Worm (Caenorhabditis elegans): ENCODE data around the gene R10E11.6.

R10E11.6 gene

ce11 chrIII:9818763-9819162, 36.0 kb downstream of the R10E11.6 start, which contains the start of gene panl-3 (continued):
- TF ChIP-seq tbx-7 (tag; optimal IDR thresholded peaks at IDR 0.05) (no peak), pat-9 (tag; optimal IDR thresholded peaks at IDR 0.05) (no peak), K02D7.2 (tag; optimal IDR thresholded peaks at IDR 0.05) (no peak), rnt-1 (tag; optimal IDR thresholded peaks at IDR 0.05) (peak; percentile 14), ceh-45 (GFP tag; IDR thresholded peaks at IDR 0.05) (no peak), ztf-16 (tag; optimal IDR thresholded peaks at IDR 0.05) (no peak), hlh-8 (tag; optimal IDR thresholded peaks at IDR 0.05) (no peak), pqm-1 (tag; optimal IDR thresholded peaks at IDR 0.05) (no peak), unc-42 (tag; optimal IDR thresholded peaks at IDR 0.05) (no peak), gmeb-2 (tag; optimal IDR thresholded peaks at IDR 0.05) (no peak), pax-1 (tag; optimal IDR thresholded peaks at IDR 0.05) (no peak), pros-1 (tag; optimal IDR thresholded peaks at IDR 0.05) (peak; percentile 40), ref-2 (tag; optimal IDR thresholded peaks at IDR 0.05) (no peak), sox-4 (tag; optimal IDR thresholded peaks at IDR 0.05) (no peak), ceh-48 (tag; optimal IDR thresholded peaks at IDR 0.05) (no peak), hlh-6 (tag; optimal IDR thresholded peaks at IDR 0.05) (peak; percentile 42), ceh-34 (tag; optimal IDR thresholded peaks at IDR 0.05) (peak; percentile 33), Y22D7AL.16 (tag; optimal IDR thresholded peaks at IDR 0.05) (no peak), pag-3 (tag; optimal IDR thresholded peaks at IDR 0.05; ENCODE audit: borderline replicate concordance) (no peak), unc-86 (tag; optimal IDR thresholded peaks at IDR 0.05) (no peak), madf-2 (tag; optimal IDR thresholded peaks at IDR 0.05) (no peak), ceh-31 (tag; optimal IDR thresholded peaks at IDR 0.05) (peak; percentile 41), ceh-18 (tag; optimal IDR thresholded peaks at IDR 0.05) (no peak), eyg-1 (tag; optimal IDR thresholded peaks at IDR 0.05) (no peak), tbx-2 (tag; optimal IDR thresholded peaks at IDR 0.05) (peak; percentile 77), K09A11.1 (tag; optimal IDR thresholded peaks at IDR 0.05; ENCODE audit: insufficient read depth) (no peak), dve-1 (tag; optimal IDR thresholded peaks at IDR 0.05) (no peak)

- TF ChIP-seq pha-4 (tag; optimal IDR thresholded peaks at IDR 0.05) (no peak), pax-1 (tag; optimal IDR thresholded peaks at IDR 0.05) (no peak), dmd-4 (tag; optimal IDR thresholded peaks at IDR 0.05; ENCODE audit: borderline replicate concordance) (no peak), sox-4 (tag; optimal IDR thresholded peaks at IDR 0.05) (no peak), fkh-10 (GFP tag; optimal IDR thresholded peaks at IDR 0.05) (no peak), syd-9 (tag; optimal IDR thresholded peaks at IDR 0.05) (no peak), sox-2 (GFP tag; IDR thresholded peaks at IDR 0.05) (no peak), tbx-2 (tag; optimal IDR thresholded peaks at IDR 0.05) (no peak), odd-2 (tag; optimal IDR thresholded peaks at IDR 0.05) (no peak), nhr-232 (tag; optimal IDR thresholded peaks at IDR 0.05) (no peak), K02D7.2 (tag; optimal IDR thresholded peaks at IDR 0.05) (no peak), rnt-1 (tag; optimal IDR thresholded peaks at IDR 0.05) (no peak), nfya-1 (tag; optimal IDR thresholded peaks at IDR 0.05) (no peak), ceh-19 (GFP tag; optimal IDR thresholded peaks at IDR 0.05) (no peak)
Measured at ce11 chrIII:9822942-9823341, 40.1 kb downstream of the R10E11.6 start, which contains the start of gene arl-5. TSS of gene arl-5 (plus strand) at chrIII:9823242.

ce11 chrIII:9823748-9824147, 40.9 kb downstream of the R10E11.6 start:
- TF ChIP-seq ets-4 (tag; optimal IDR thresholded peaks at IDR 0.05): no peak
- no peak for TF ChIP-seq hlh-8 (tag; optimal IDR thresholded peaks at IDR 0.05)
- TF ChIP-seq unc-55 (GFP tag; optimal IDR thresholded peaks at IDR 0.05): no peak
- no peak for TF ChIP-seq ama-1 (optimal IDR thresholded peaks at IDR 0.05)
- TF ChIP-seq hlh-13 (GFP tag; optimal IDR thresholded peaks at IDR 0.05): no peak

Measured in whole organism, late embryonic.